Worm (Caenorhabditis elegans): ENCODE measurements around the gene che-12.

DNA sequence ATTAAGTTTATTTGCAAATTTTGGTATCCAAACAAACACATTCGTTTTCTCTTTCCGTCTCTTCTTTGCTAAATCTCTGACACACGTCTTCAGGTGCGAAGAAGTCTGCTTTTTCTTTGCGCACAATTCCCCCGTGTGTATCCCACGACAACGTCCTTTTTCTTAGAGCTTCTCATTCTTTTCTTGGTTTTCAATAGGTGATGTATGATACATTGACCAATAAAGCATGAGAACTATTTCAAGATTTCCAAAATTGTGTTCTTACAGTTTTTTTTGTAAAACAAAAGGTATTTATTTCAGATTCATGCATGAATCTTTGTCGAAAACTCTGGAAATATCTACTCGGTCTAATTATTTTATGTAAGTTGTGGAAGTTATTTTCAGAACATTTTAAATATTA is 17.4 kb downstream of the che-12 start, which contains the start of gene B0024.15:
- TF ChIP-seq unc-130 (GFP tag; optimal IDR thresholded peaks at IDR 0.05): no peak
- no peak for TF ChIP-seq pha-4 (tag; optimal IDR thresholded peaks at IDR 0.05)
- no peak for TF ChIP-seq snpc-4 (GFP tag; optimal IDR thresholded peaks at IDR 0.05)
- TF ChIP-seq snpc-4 (tag; optimal IDR thresholded peaks at IDR 0.05): no peak
- no peak for TF ChIP-seq dpl-1 (GFP tag; optimal IDR thresholded peaks at IDR 0.05)
- no peak for TF ChIP-seq efl-1 (GFP tag; optimal IDR thresholded peaks at IDR 0.05)
- no peak for TF ChIP-seq mel-28 (tag; optimal IDR thresholded peaks at IDR 0.05; ENCODE audit: borderline replicate concordance)
- TF ChIP-seq hsf-1 (GFP tag; IDR thresholded peaks at IDR 0.05): no peak
- TF ChIP-seq K11D2.4 (GFP tag; IDR thresholded peaks at IDR 0.05): no peak

Data from whole organism, young adult.